Fruit fly (Drosophila melanogaster): ENCODE measurements around the gene CG14535.

CG14535 gene

DNA sequence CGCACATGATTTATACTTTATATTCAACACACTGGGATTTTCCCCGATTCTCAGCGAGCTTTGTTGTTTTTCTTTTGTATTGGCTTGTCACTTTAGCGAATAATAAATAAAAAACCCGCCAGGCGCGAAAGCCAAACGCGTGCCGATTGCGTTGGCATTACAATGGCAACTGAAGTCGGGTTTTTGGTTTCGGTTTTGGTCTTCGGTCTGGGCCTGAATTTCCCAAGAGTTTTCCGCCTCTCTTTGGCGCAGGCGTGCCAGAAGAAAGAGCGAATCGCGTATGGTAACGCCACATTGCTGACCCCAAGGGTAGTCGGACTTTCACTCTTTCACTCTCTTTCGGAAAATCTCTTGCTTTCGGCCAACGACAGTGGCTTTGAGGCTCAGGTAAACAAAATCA lies at the start of gene CG14535:
Gene CG14535 (minus strand): TSS at position 368 of the 400 bp plus-strand sequence.
- TF ChIP-seq Sin3A (optimal IDR thresholded peaks at IDR 0.05) (no peak), ttk (optimal IDR thresholded peaks at IDR 0.05) (no peak), psq (optimal IDR thresholded peaks at IDR 0.05) (no peak), Myc (optimal IDR thresholded peaks at IDR 0.05) (no peak), h (optimal IDR thresholded peaks at IDR 0.05) (no peak), insv (optimal IDR thresholded peaks at IDR 0.05) (no peak)

DNA sequence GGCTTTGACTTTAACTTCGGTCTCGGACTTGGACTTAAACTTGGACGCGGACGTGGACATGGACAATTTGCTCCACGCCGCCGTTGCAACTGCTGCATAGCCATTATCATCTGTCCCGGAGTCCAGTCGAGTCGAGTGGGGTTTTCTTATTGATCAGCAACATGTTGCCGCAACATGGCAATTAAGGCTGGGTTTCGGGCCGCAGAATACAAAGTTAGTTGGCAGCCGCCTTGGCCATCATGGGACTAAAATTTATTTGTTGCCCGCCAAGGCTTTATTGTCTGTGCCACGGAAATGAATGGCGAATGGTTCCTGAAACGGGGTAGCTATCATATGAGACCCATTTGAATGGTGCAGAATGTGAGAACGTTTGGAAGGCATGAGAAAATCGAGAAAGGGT lies 46.6 kb upstream of the CG14535 start:
- TF ChIP-seq Myc (optimal IDR thresholded peaks at IDR 0.05) (no peak), h (optimal IDR thresholded peaks at IDR 0.05) (no peak), ttk (optimal IDR thresholded peaks at IDR 0.05) (no peak), Sin3A (optimal IDR thresholded peaks at IDR 0.05) (no peak), insv (optimal IDR thresholded peaks at IDR 0.05) (no peak), psq (optimal IDR thresholded peaks at IDR 0.05) (no peak)

dm6 chr2L:7899949-7900348 lies 44.7 kb upstream of the CG14535 start:
- TF ChIP-seq ttk (optimal IDR thresholded peaks at IDR 0.05) (no peak), psq (optimal IDR thresholded peaks at IDR 0.05) (no peak), insv (optimal IDR thresholded peaks at IDR 0.05) (no peak), Myc (optimal IDR thresholded peaks at IDR 0.05) (no peak), Sin3A (optimal IDR thresholded peaks at IDR 0.05) (no peak), h (optimal IDR thresholded peaks at IDR 0.05) (no peak)

DNA sequence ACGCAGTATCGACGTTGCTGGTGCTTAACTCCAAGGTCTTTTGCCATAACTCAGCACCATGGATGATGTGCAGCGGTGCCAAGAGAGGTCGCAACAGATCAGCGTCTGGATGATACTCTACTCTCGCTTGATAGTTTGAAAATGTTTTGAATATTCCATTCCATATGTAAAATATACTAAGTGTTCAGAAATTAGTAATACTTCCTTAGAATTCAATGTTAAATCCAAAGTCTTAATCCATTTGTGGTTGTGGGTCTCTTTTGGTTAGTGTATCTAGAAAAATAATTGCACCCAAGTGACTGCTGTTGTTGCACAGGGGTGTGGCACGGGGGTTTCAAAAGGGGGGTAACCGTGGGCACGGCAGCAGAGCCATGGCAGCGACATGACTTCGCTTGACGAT lies 43.8 kb upstream of the CG14535 start:
- TF ChIP-seq Sin3A (optimal IDR thresholded peaks at IDR 0.05) (no peak), Myc (optimal IDR thresholded peaks at IDR 0.05) (no peak), insv (optimal IDR thresholded peaks at IDR 0.05) (no peak), psq (optimal IDR thresholded peaks at IDR 0.05) (no peak), ttk (optimal IDR thresholded peaks at IDR 0.05) (no peak), h (optimal IDR thresholded peaks at IDR 0.05) (no peak)

DNA sequence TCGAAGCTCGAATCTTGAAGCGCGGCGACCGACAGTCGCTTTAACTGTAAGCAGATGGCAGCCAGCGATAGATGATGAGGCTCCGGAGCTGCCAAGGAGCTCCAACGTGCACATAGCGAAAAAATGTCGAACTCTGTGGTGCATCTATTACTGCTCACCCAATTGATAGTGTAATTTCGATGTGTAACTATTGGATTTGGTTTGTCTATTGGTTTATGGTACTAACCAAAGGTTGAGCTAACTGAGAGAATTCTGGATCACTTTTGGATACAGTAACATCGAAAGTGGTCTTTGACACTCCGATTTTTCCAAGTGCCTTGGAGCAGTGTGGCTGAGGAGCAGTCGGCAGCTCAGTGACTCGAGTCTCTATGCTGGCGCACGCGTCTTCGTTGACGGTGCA lies 43.3 kb upstream of the CG14535 start:
- TF ChIP-seq insv (optimal IDR thresholded peaks at IDR 0.05) (no peak), ttk (optimal IDR thresholded peaks at IDR 0.05) (no peak), psq (optimal IDR thresholded peaks at IDR 0.05) (no peak), Sin3A (optimal IDR thresholded peaks at IDR 0.05) (no peak), h (optimal IDR thresholded peaks at IDR 0.05) (no peak)

- TF ChIP-seq insv (optimal IDR thresholded peaks at IDR 0.05) (no peak), Myc (optimal IDR thresholded peaks at IDR 0.05) (no peak), ttk (optimal IDR thresholded peaks at IDR 0.05) (no peak), Sin3A (optimal IDR thresholded peaks at IDR 0.05) (no peak), psq (optimal IDR thresholded peaks at IDR 0.05) (no peak), h (optimal IDR thresholded peaks at IDR 0.05) (no peak)
These were observed 42.0 kb upstream of the CG14535 start for dm6 chr2L:7897245-7897644.

- TF ChIP-seq Sin3A (optimal IDR thresholded peaks at IDR 0.05) = no peak
- TF ChIP-seq h (optimal IDR thresholded peaks at IDR 0.05) = no peak
- no peak for TF ChIP-seq psq (optimal IDR thresholded peaks at IDR 0.05)
- TF ChIP-seq ttk (optimal IDR thresholded peaks at IDR 0.05) = no peak
- no peak for TF ChIP-seq insv (optimal IDR thresholded peaks at IDR 0.05)
- no peak for TF ChIP-seq Myc (optimal IDR thresholded peaks at IDR 0.05)
These were observed 35.4 kb upstream of the CG14535 start, which contains the start of gene Spn28Db for dm6 chr2L:7890654-7891114. Gene Spn28Db, minus strand, starts transcription at chr2L:7890704.

dm6 chr2L:7889029-7889428 lies 33.8 kb upstream of the CG14535 start, which contains the start of gene Spn28Da:
Gene Spn28Da, minus strand, starts transcription at chr2L:7889129.
- TF ChIP-seq psq (optimal IDR thresholded peaks at IDR 0.05) (no peak), h (optimal IDR thresholded peaks at IDR 0.05) (no peak), Sin3A (optimal IDR thresholded peaks at IDR 0.05) (no peak), insv (optimal IDR thresholded peaks at IDR 0.05) (no peak), Myc (optimal IDR thresholded peaks at IDR 0.05) (no peak), ttk (optimal IDR thresholded peaks at IDR 0.05) (no peak)

dm6 chr2L:7887333-7887732 lies 32.1 kb upstream of the CG14535 start, which contains the start of gene CG7102:
Gene CG7102, minus strand, starts transcription at chr2L:7887513.
- TF ChIP-seq Sin3A (optimal IDR thresholded peaks at IDR 0.05) (no peak), insv (optimal IDR thresholded peaks at IDR 0.05) (no peak), ttk (optimal IDR thresholded peaks at IDR 0.05) (no peak), Myc (optimal IDR thresholded peaks at IDR 0.05) (no peak), h (optimal IDR thresholded peaks at IDR 0.05) (no peak), psq (optimal IDR thresholded peaks at IDR 0.05) (no peak)

DNA sequence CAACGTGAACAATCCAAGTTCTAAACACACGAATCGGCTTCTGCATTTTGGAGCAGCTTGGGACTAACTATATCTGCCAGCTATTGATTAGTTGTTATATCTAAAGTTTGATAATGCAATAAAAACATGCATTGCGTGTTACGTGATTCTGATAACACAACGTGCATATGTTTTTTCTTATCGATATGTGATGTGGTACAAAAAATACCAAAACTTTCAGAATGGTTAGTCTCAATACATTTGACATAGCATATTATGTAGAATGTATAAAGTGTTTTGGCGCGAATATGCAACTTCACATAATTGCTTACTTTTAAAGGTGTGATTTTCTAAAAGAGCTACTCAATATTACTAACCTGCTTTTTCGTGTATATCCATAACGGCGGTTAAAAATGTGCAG lies 30.7 kb upstream of the CG14535 start:
- TF ChIP-seq insv (optimal IDR thresholded peaks at IDR 0.05) (no peak), Myc (optimal IDR thresholded peaks at IDR 0.05) (no peak), psq (optimal IDR thresholded peaks at IDR 0.05) (no peak), ttk (optimal IDR thresholded peaks at IDR 0.05) (no peak), Sin3A (optimal IDR thresholded peaks at IDR 0.05) (no peak), h (optimal IDR thresholded peaks at IDR 0.05) (no peak)

DNA sequence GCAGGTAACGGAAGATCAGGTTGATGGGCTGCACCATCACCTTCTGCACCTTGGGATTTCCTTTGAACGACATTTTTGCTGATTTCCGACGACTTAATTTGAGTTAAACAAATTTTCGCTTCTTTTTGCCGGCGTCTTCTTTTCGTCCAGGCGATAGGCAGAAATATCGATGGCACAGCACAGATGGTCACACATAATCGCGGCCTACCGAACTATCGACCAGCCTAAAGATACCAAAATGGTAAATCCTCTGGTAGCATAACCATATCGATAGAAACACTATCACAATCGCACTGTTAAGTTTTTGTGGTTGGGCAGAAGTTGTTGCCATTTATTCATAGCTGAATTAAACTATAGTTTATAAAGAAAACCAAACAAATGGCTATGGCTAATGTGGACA lies 30.0 kb upstream of the CG14535 start, which contains the start of the genes SmE and CG34132:
Gene SmE (minus strand): TSS at position 180 of the 400 bp plus-strand sequence.
Gene CG34132 (plus strand): TSS at position 233 of the 400 bp plus-strand sequence.
- TF ChIP-seq Sin3A (optimal IDR thresholded peaks at IDR 0.05) = no peak
- TF ChIP-seq h (optimal IDR thresholded peaks at IDR 0.05) = no peak
- TF ChIP-seq Myc (optimal IDR thresholded peaks at IDR 0.05) = no peak
- TF ChIP-seq ttk (optimal IDR thresholded peaks at IDR 0.05) = no peak
- TF ChIP-seq psq (optimal IDR thresholded peaks at IDR 0.05) = no peak

- TF ChIP-seq h (optimal IDR thresholded peaks at IDR 0.05) = no peak
- TF ChIP-seq Myc (optimal IDR thresholded peaks at IDR 0.05) = no peak
- TF ChIP-seq psq (optimal IDR thresholded peaks at IDR 0.05) = no peak
- TF ChIP-seq Sin3A (optimal IDR thresholded peaks at IDR 0.05) = no peak
- TF ChIP-seq ttk (optimal IDR thresholded peaks at IDR 0.05) = no peak
- no peak for TF ChIP-seq insv (optimal IDR thresholded peaks at IDR 0.05)
These were observed 25.2 kb upstream of the CG14535 start for dm6 chr2L:7880458-7880857.

All from Kc167 (cell line).